Worm (Caenorhabditis elegans): ENCODE results near the gene D1086.2.
"Not testable (repeated sequence)": the region's sequence is repeated elsewhere in the genome, so short reads cannot be mapped to it uniquely, and the experiment has no call there.

DNA sequence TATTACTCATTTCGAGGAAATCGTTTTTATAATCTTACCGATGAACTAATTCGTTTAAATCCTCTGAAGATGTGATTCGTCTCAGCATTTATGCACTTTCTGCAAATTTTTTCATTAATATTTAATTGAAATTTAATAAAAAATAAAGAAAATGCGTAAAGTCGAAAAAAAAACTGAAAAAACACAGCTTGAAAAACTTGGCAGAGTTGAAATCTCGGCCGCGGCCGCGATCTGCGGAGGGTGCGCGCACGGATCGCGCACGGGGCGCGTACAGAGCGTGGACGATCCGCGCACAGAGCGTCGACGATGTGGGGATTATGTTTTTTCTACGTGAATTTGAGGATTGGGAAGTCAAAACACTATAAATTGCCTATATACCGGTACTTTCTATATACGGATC, 39.3 kb upstream of the D1086.2 start, which contains the start of gene AH10.4:
- TF ChIP-seq unc-55 (GFP tag; optimal IDR thresholded peaks at IDR 0.05); npax-4 (tag; optimal IDR thresholded peaks at IDR 0.05); pha-4 (tag; optimal IDR thresholded peaks at IDR 0.05); nhr-11 (tag; optimal IDR thresholded peaks at IDR 0.05); hlh-13 (GFP tag; optimal IDR thresholded peaks at IDR 0.05); fkh-10 (GFP tag; optimal IDR thresholded peaks at IDR 0.05): not testable (repeated sequence)
